Worm (Caenorhabditis elegans) whole organism, young adult: ENCODE results near the gene Y49E10.25.

Experiments used
- B0035.1 ChIP-seq: sonication (generic microtip); optimal IDR thresholded peaks from 2 replicates; lab custom pipeline; 2016; ENCODE audit warnings: missing genetic modification characterization, mild to moderate bottlenecking, missing compliant biosample characterization, missing genotype, missing genetic modification reagents
- F10E7.11 ChIP-seq: sonication (generic microtip); optimal IDR thresholded peaks from 2 replicates; lab custom pipeline; 2017; ENCODE audit warnings: mild to moderate bottlenecking, missing genetic modification characterization, moderate library complexity, missing compliant biosample characterization
- F33H1.4 ChIP-seq: fragments of 200-800 bp; sonication (Bioruptor generic); IDR thresholded peaks from 2 replicates; pipeline ENCODE4 v1.3.6; 2022; ENCODE audit warnings: missing genetic modification reagents, missing genetic modification characterization, missing compliant biosample characterization
- F49E8.2 ChIP-seq: sonication (generic microtip); optimal IDR thresholded peaks from 3 replicates; lab custom pipeline; 2017; ENCODE audit warnings: missing genetic modification characterization, mild to moderate bottlenecking, missing compliant biosample characterization, antibody characterized with exemption, moderate library complexity; ENCODE audit not compliant: insufficient read depth
- F52B5.7 ChIP-seq: sonication (generic microtip); optimal IDR thresholded peaks from 2 replicates; lab custom pipeline; 2016; ENCODE audit warnings: mild to moderate bottlenecking, missing genetic modification characterization, missing compliant biosample characterization
- F57C9.4 ChIP-seq: sonication (generic microtip); optimal IDR thresholded peaks from 2 replicates; lab custom pipeline; 2017; ENCODE audit warnings: mild to moderate bottlenecking, missing genetic modification characterization, missing compliant biosample characterization
- T26A5.8 ChIP-seq: sonication (generic microtip); optimal IDR thresholded peaks from 2 replicates; lab custom pipeline; 2016; ENCODE audit warnings: missing genetic modification characterization, missing compliant biosample characterization
- aptf-2 ChIP-seq: fragments of 200-800 bp; sonication (Bioruptor generic); conservative IDR thresholded peaks from 2 replicates; pipeline ENCODE4 v1.3.6; 2022; ENCODE audit warnings: missing genetic modification reagents, missing genetic modification characterization, missing compliant biosample characterization
- attf-3 ChIP-seq: fragments of 200-800 bp; sonication (Bioruptor generic); conservative IDR thresholded peaks from 2 replicates; pipeline ENCODE4 v1.3.6; 2022; ENCODE audit warnings: missing genetic modification reagents, missing genetic modification characterization, missing compliant biosample characterization
- attf-6 ChIP-seq: fragments of 200-800 bp; sonication (Bioruptor generic); IDR thresholded peaks from 2 replicates; pipeline ENCODE4 v1.3.6; 2022; ENCODE audit warnings: missing genetic modification reagents, missing genetic modification characterization, missing compliant biosample characterization
- bed-2 ChIP-seq: fragments of 200-800 bp; sonication (Bioruptor generic); IDR thresholded peaks from 2 replicates; pipeline ENCODE4 v1.3.6; 2022; ENCODE audit warnings: missing genetic modification reagents, missing genetic modification characterization, missing compliant biosample characterization
- ceh-27 ChIP-seq: fragments of 200-800 bp; sonication (Bioruptor generic); optimal IDR thresholded peaks from 2 replicates; lab custom pipeline; 2018; ENCODE audit warnings: mild to moderate bottlenecking, missing genetic modification characterization, moderate library complexity, missing compliant biosample characterization
- ceh-40 ChIP-seq: fragments of 200-800 bp; sonication (Bioruptor generic); IDR thresholded peaks from 2 replicates; pipeline ENCODE4 v1.3.6; 2022; ENCODE audit warnings: missing genetic modification characterization, missing compliant biosample characterization
- chd-7 ChIP-seq: sonication (generic microtip); optimal IDR thresholded peaks from 2 replicates; lab custom pipeline; 2016; ENCODE audit warnings: mild to moderate bottlenecking, missing genetic modification characterization, moderate library complexity, missing compliant biosample characterization
- dpl-1 ChIP-seq: fragments of 150-350 bp; optimal IDR thresholded peaks from 2 replicates; lab custom pipeline; 2014; ENCODE audit warnings: missing biosample characterization, missing genetic modification reagents, missing genetic modification characterization
- egl-18 ChIP-seq: fragments of 200-800 bp; sonication (Bioruptor generic); IDR thresholded peaks from 2 replicates; pipeline ENCODE4 v1.3.6; 2022; ENCODE audit warnings: missing genetic modification reagents, missing genetic modification characterization, missing compliant biosample characterization
- ets-4 ChIP-seq: fragments of 200-800 bp; sonication (Bioruptor generic); optimal IDR thresholded peaks from 2 replicates; lab custom pipeline; 2018; ENCODE audit warnings: mild to moderate bottlenecking, missing genetic modification characterization, missing compliant biosample characterization
- him-1 ChIP-seq: sonication (generic microtip); optimal IDR thresholded peaks from 2 replicates; lab custom pipeline; 2016; ENCODE audit warnings: missing genotype, missing genetic modification reagents, missing genetic modification characterization, missing compliant biosample characterization
- hlh-26 ChIP-seq: fragments of 200-800 bp; sonication (Bioruptor generic); conservative IDR thresholded peaks from 2 replicates; pipeline ENCODE4 v1.3.6; 2022; ENCODE audit warnings: missing genetic modification reagents, missing genetic modification characterization, missing compliant biosample characterization
- hsf-1 ChIP-seq: fragments of 200-800 bp; sonication (Bioruptor generic); IDR thresholded peaks from 2 replicates; pipeline ENCODE4 v1.3.6; 2022; ENCODE audit warnings: missing genetic modification reagents, missing genetic modification characterization, missing compliant biosample characterization
- lag-1 ChIP-seq: fragments of 200-800 bp; sonication (Bioruptor generic); IDR thresholded peaks from 2 replicates; pipeline ENCODE4 v1.3.6; 2022; ENCODE audit warnings: missing genetic modification reagents, missing genetic modification characterization, missing compliant biosample characterization
- let-526 ChIP-seq: fragments of 200-800 bp; sonication (Bioruptor generic); IDR thresholded peaks from 2 replicates; pipeline ENCODE4 v1.3.6; 2022; ENCODE audit warnings: missing genetic modification reagents, missing genetic modification characterization, missing compliant biosample characterization
- let-607 ChIP-seq, 2 experiments: fragments of 200-800 bp in 1 of 2; sonication (Bioruptor generic) in 1 of 2; sonication (generic microtip) in 1 of 2; optimal IDR thresholded peaks; 2 replicates each; lab custom pipeline; 2016 to 2018; ENCODE audit warnings: mild to moderate bottlenecking in 2 of 2, missing compliant biosample characterization in 2 of 2, missing genetic modification characterization in 2 of 2, moderate library complexity in 2 of 2, missing genotype in 1 of 2
- lin-26 ChIP-seq: fragments of 200-800 bp; sonication (Bioruptor generic); IDR thresholded peaks from 2 replicates; pipeline ENCODE4 v1.3.6; 2022; ENCODE audit warnings: missing genetic modification reagents, missing genetic modification characterization, missing compliant biosample characterization
- lin-40 ChIP-seq: sonication (generic microtip); optimal IDR thresholded peaks from 2 replicates; lab custom pipeline; 2016; ENCODE audit warnings: missing genetic modification characterization, mild to moderate bottlenecking, missing compliant biosample characterization, missing genotype, missing genetic modification reagents
- lin-54 ChIP-seq: fragments of 200-800 bp; sonication (Bioruptor generic); optimal IDR thresholded peaks from 2 replicates; lab custom pipeline; 2018; ENCODE audit warnings: mild to moderate bottlenecking, missing genetic modification characterization, missing compliant biosample characterization
- madf-3 ChIP-seq: fragments of 200-800 bp; sonication (Bioruptor generic); IDR thresholded peaks from 2 replicates; pipeline ENCODE4 v1.3.6; 2022; ENCODE audit warnings: missing genetic modification reagents, missing genetic modification characterization, missing compliant biosample characterization
- madf-6 ChIP-seq: fragments of 200-800 bp; sonication (Bioruptor generic); IDR thresholded peaks from 2 replicates; pipeline ENCODE4 v1.3.6; 2022; ENCODE audit warnings: missing genetic modification reagents, missing genetic modification characterization, missing compliant biosample characterization
- nhr-120 ChIP-seq: fragments of 200-800 bp; sonication (Bioruptor generic); IDR thresholded peaks from 2 replicates; pipeline ENCODE4 v1.3.6; 2022; ENCODE audit warnings: missing genetic modification characterization, missing compliant biosample characterization
- nhr-80 ChIP-seq: sonication (generic microtip); optimal IDR thresholded peaks from 2 replicates; lab custom pipeline; 2016; ENCODE audit warnings: missing genetic modification characterization, missing compliant biosample characterization
- repo-1 ChIP-seq: sonication (generic microtip); optimal IDR thresholded peaks from 2 replicates; lab custom pipeline; 2017; ENCODE audit warnings: mild to moderate bottlenecking, missing genetic modification characterization, missing compliant biosample characterization
- sea-2 ChIP-seq: fragments of 200-800 bp; sonication (Bioruptor generic); IDR thresholded peaks from 2 replicates; pipeline ENCODE4 v1.3.6; 2022; ENCODE audit warnings: missing genetic modification characterization, missing compliant biosample characterization
- snpc-1.1 ChIP-seq: sonication (generic microtip); optimal IDR thresholded peaks from 2 replicates; lab custom pipeline; 2017; ENCODE audit warnings: missing genetic modification characterization, mild to moderate bottlenecking, missing compliant biosample characterization, antibody characterized with exemption, moderate library complexity, missing genotype, missing genetic modification reagents; ENCODE audit not compliant: insufficient read depth
- snpc-3.4 ChIP-seq: sonication (generic microtip); optimal IDR thresholded peaks from 2 replicates; lab custom pipeline; 2017; ENCODE audit warnings: missing genetic modification characterization, mild to moderate bottlenecking, missing compliant biosample characterization, antibody characterized with exemption, moderate library complexity, missing genotype, missing genetic modification reagents
- tbp1 ChIP-seq: fragments of 200-800 bp; sonication (Bioruptor generic); optimal IDR thresholded peaks from 2 replicates; lab custom pipeline; 2018; ENCODE audit warnings: mild to moderate bottlenecking, missing genetic modification characterization, missing compliant biosample characterization
- tbx-9 ChIP-seq: sonication (generic microtip); optimal IDR thresholded peaks from 2 replicates; lab custom pipeline; 2016; ENCODE audit warnings: borderline replicate concordance, missing genetic modification characterization, inconsistent platforms, missing compliant biosample characterization
- unc-130 ChIP-seq: sonication (generic microtip); optimal IDR thresholded peaks from 2 replicates; lab custom pipeline; 2016; ENCODE audit warnings: missing genetic modification reagents, missing genetic modification characterization, missing compliant biosample characterization
- ztf-18 ChIP-seq: sonication (generic microtip); optimal IDR thresholded peaks from 2 replicates; lab custom pipeline; 2016; ENCODE audit warnings: missing genotype, mild to moderate bottlenecking, missing genetic modification characterization, missing compliant biosample characterization
- ztf-22 ChIP-seq: fragments of 200-800 bp; sonication (Bioruptor generic); optimal IDR thresholded peaks from 2 replicates; lab custom pipeline; 2018; ENCODE audit warnings: mild to moderate bottlenecking, missing genetic modification characterization, moderate library complexity, missing compliant biosample characterization
- ztf-25 ChIP-seq: fragments of 200-800 bp; sonication (Bioruptor generic); IDR thresholded peaks from 2 replicates; pipeline ENCODE4 v1.3.6; 2022; ENCODE audit warnings: missing genetic modification reagents, missing genetic modification characterization, missing compliant biosample characterization
- ztf-3 ChIP-seq: fragments of 200-800 bp; sonication (Bioruptor generic); optimal IDR thresholded peaks from 2 replicates; lab custom pipeline; 2018; ENCODE audit warnings: mild to moderate bottlenecking, missing genetic modification characterization, missing compliant biosample characterization
- ztf-6 ChIP-seq: fragments of 200-800 bp; sonication (Bioruptor generic); IDR thresholded peaks from 2 replicates; pipeline ENCODE4 v1.3.6; 2022; ENCODE audit warnings: missing genetic modification reagents, missing genetic modification characterization, missing compliant biosample characterization

Gene Y49E10.25

DNA sequence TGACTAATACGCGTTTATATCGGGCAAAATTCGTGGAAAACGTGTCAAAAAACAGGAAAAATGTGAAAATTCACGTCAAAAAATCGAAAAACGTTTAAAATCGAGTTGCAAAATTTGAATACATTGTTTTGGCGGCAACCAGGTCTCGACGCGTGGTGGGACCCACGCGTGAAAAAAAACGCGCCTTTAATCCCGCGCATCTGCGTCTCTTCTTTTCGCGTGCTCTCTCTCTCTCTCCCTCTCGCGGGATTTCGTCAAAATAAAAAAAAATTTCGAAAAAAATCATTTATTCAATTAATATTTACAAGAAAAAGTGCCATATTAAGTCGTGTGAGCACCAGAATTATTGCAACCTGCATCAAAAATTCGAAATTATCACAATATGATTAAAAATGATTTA lies 38.6 kb downstream of the Y49E10.25 start, which contains the start of gene ani-1 (continued):
- no peak for TF ChIP-seq T26A5.8 (tag; lab: Kevin White, UChicago)
- 0 out of 2 replicates have a peak, but pooled peaks have one; percentile 10 for TF ChIP-seq attf-6 (GFP tag; lab: Robert Waterston, UW)
- TF ChIP-seq F49E8.2 (tag; lab: Kevin White, UChicago) = peak; percentile 32
- no peak for TF ChIP-seq ztf-18 (tag; lab: Kevin White, UChicago)
- no peak for TF ChIP-seq ceh-27 (GFP tag; lab: Kevin White, UChicago)
- no peak for TF ChIP-seq let-526
- no peak for TF ChIP-seq lag-1 (GFP tag; lab: Robert Waterston, UW)
- TF ChIP-seq tbx-9 (tag; lab: Kevin White, UChicago) = no peak
- TF ChIP-seq madf-3 = peak; percentile 89
- TF ChIP-seq ets-4 (GFP tag; lab: Kevin White, UChicago) = no peak
- no peak for TF ChIP-seq bed-2 (GFP tag; lab: Robert Waterston, UW)
- no peak for TF ChIP-seq ztf-22 (GFP tag; lab: Kevin White, UChicago)
- TF ChIP-seq hsf-1 (GFP tag; lab: Robert Waterston, UW) = peak; percentile 38; the same call in 1 of the 2 replicates
- peak; percentile 89 for TF ChIP-seq lin-54 (GFP tag; lab: Kevin White, UChicago)
- TF ChIP-seq B0035.1 = no peak

DNA sequence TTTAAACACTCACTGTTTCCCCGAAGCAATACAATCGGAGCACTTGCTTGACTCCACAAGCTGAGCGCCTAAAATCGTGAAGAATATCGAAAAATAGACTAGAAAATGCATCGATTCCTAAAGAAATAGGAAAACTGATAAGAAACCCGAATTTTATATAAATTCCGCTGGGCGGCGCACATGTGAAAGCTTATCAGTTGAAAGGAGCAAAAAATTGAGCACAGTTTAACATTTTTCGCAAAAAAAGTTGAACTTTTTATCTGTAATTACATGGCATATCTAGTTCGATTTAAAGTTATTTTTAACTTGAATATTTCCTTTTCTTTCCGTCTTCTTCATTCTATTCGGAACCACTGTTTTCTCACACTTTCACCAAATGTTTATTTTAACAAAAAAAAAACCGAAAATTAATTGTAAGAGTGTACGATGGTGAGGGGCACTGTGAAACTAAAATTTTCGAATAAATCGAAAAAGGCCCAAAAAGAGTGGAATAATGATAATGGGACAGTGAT lies 45.8 kb downstream of the Y49E10.25 start, which contains the start of gene Y49E10.18:
Y49E10.18 (minus strand) TSS at position 116 of the 512 bp plus-strand sequence.
- TF ChIP-seq him-1 (tag; lab: Kevin White, UChicago) = no peak
- no peak for TF ChIP-seq lin-54 (GFP tag; lab: Kevin White, UChicago)
- no peak for TF ChIP-seq hlh-26 (GFP tag; lab: Robert Waterston, UW)
- no peak for TF ChIP-seq bed-2 (GFP tag; lab: Robert Waterston, UW)
- no peak for TF ChIP-seq egl-18 (GFP tag; lab: Robert Waterston, UW)
- no peak for TF ChIP-seq lin-40 (tag; lab: Kevin White, UChicago)
- peak; percentile 36 for TF ChIP-seq nhr-80 (tag; lab: Kevin White, UChicago)

DNA sequence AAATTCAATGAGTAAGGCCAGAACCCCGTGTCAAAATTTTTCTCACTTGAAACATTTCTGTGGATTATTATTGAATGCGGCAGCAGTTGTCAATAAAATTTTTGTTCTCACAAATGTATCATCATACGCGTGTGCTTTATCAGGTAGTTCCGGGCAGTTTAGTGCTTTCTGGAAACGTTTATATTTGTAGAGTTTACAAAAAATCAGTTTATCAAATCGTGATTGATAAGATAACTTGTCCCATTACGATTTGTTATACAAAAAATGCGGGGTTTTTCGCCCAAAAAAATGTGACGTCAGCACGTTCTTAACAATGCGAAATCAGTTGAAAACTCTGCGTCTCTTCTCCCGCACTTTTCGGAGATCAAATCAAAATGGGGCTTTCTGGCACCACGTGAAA lies 46.7 kb downstream of the Y49E10.25 start:
- no peak for TF ChIP-seq T26A5.8 (tag; lab: Kevin White, UChicago)
- no peak for TF ChIP-seq ceh-40 (GFP tag; lab: Robert Waterston, UW)
- no peak for TF ChIP-seq aptf-2 (GFP tag; lab: Robert Waterston, UW)
- no peak for TF ChIP-seq repo-1
- no peak for TF ChIP-seq attf-3 (GFP tag; lab: Robert Waterston, UW)
- no peak for TF ChIP-seq ztf-25 (GFP tag; lab: Robert Waterston, UW)
- peak; percentile 67 for TF ChIP-seq nhr-80 (tag; lab: Kevin White, UChicago)

DNA sequence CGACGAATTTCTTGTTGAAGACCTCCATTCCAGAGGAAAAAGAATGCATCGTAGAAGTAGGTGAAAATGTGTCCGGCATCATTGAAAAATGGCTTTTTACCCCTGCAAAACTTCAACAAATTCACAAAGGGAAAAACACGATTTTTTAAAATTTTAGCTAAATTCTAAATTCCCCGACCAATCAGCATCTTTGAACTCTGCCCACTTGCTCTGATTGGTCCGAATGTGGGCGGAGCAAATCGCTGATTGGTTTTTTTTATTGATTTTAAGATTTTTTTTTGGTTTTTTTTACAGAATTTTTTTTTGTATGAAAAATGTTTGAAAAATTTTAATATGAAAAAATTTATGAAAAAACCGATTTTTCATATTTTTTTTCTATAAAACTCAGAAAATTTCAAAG lies 48.0 kb downstream of the Y49E10.25 start:
- TF ChIP-seq F10E7.11 (no peak), ztf-18 (tag; lab: Kevin White, UChicago) (no peak), unc-130 (no peak), tbp1 (GFP tag; lab: Kevin White, UChicago) (no peak), F57C9.4 (tag; lab: Kevin White, UChicago) (no peak), lin-26 (GFP tag; lab: Robert Waterston, UW) (no peak), dpl-1 (GFP tag; lab: Kevin White, UChicago) (no peak), nhr-120 (GFP tag; lab: Robert Waterston, UW) (no peak), let-607 (tag; optimal IDR thresholded peaks at IDR 0.05; lab: Kevin White, UChicago) (no peak), chd-7 (tag; lab: Kevin White, UChicago) (no peak), ztf-3 (no peak), snpc-3.4 (tag; lab: Kevin White, UChicago) (no peak), F52B5.7 (tag; lab: Kevin White, UChicago) (no peak), F33H1.4 (GFP tag; lab: Robert Waterston, UW) (no peak), him-1 (tag; lab: Kevin White, UChicago) (no peak), madf-6 (GFP tag; lab: Robert Waterston, UW) (no peak), snpc-1.1 (tag; lab: Kevin White, UChicago) (no peak), ztf-6 (GFP tag; lab: Robert Waterston, UW) (no peak), sea-2 (GFP tag; lab: Robert Waterston, UW) (no peak)
